Fruit fly (Drosophila melanogaster): ENCODE results near the gene PolrMT.
A peak's percentile ranks its signal among the peaks of the same experiment; 100 is the strongest.

PolrMT gene

DNA sequence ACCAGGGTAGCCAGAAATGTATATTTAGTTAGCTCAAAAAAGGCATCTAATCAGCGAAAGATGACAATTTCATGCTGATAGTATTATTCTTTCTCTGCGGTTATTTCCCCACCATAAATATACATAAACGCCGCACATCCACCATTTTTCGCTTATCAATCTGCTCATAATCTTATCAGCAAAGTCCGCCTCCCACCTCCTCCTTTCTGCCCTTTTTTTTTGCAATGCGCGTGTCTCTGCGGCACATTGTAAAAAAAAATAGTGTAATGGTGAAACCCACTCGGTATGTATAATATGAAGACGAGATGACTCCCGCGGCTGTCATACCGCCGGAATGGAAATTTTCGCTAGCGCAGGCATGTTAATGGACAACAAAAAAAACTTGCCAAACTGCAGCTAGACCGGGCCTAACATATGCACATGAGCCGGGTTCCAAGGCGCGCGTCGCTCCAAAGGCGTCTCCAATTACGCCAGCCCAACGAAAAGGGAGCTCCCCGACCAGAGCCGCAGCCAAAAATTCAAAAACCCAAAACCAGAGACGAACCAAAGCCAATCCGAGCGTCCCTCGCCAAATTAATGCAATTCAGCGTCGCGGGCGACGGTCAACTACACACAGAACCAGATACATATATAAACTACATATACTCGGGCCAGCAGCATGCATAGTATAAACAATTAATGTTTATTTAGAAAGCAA lies 12.2 kb upstream of the PolrMT start (continued):
- TF ChIP-seq trh (GFP tag; optimal IDR thresholded peaks at IDR 0.05) (no peak), CG14667 (GFP tag; IDR thresholded peaks at IDR 0.05) (no peak)

DNA sequence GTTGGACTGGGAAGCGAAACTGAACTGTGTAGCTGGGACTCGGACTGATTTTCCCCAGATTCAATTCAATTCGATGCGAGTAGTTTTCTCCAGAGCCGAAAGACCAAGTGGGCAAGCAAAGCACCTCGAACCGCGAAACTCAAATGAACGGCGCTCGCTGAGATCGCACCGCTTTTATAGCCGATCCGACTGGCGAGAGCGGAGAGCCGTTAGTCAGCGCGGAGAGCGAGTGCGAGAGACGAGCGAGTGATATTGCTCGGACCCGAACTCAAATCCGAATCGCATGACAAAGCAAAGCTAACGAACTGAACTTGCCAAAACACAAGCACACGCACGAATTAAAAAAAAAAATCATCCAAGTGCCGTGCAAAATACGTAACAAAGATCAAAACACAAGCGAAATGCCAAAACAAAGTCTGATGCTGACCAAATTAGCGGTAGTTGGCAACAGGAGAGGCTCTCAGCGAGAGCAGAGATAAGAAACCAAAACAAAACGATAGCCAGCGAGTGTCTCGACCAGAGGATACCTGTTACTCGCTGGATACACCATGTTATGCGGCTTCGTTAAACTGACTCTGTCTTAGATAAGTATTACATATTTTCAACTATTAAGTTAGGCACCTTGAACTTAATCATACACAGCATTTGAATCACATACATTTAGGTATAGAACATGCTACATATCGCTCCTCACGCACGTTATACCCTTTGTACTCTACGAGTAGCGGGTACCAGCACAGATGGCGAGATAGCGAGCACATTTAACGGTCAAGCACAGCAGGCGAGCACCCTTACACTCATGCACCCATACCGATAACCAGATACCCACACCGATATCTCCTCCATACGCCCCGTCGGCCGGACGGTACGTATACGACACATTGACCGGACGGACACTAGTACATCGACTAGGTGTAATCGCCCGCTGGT lies 11.0 kb upstream of the PolrMT start:
- TF ChIP-seq tap (tag; optimal IDR thresholded peaks at IDR 0.05) (peak; percentile 38), D (optimal IDR thresholded peaks at IDR 0.05) (no peak), D (GFP tag; optimal IDR thresholded peaks at IDR 0.05) (peak; percentile 32), dimm (GFP tag; IDR thresholded peaks at IDR 0.05) (no peak), CG13296 (GFP tag; optimal IDR thresholded peaks at IDR 0.05) (peak; percentile 50), pnt (GFP tag; optimal IDR thresholded peaks at IDR 0.05) (peak; percentile 19), gem (tag; optimal IDR thresholded peaks at IDR 0.05) (peak; percentile 84), dmrt99B (tag; optimal IDR thresholded peaks at IDR 0.05) (peak; percentile 70), CG17361 (GFP tag; IDR thresholded peaks at IDR 0.05) (peak; percentile 77), CG4404 (GFP tag; IDR thresholded peaks at IDR 0.05) (peak; percentile 66), H2.0 (GFP tag; IDR thresholded peaks at IDR 0.05) (peak; percentile 69; the same call in 1 of the 2 replicates), ttk (GFP tag; IDR thresholded peaks at IDR 0.05) (peak; percentile 30; the same call in 1 of the 2 replicates), cato (GFP tag; optimal IDR thresholded peaks at IDR 0.05; ENCODE audit: borderline replicate concordance) (peak; percentile 24), CG42726 (GFP tag; IDR thresholded peaks at IDR 0.05; ENCODE audit: partially characterized antibody) (peak; percentile 55; the same call in 1 of the 2 replicates), pho (GFP tag; optimal IDR thresholded peaks at IDR 0.05) (peak; percentile 77), CG10543 (GFP tag; optimal IDR thresholded peaks at IDR 0.05) (peak; percentile 59), CG10565 (GFP tag; optimal IDR thresholded peaks at IDR 0.05) (no peak), CG18619 (GFP tag; optimal IDR thresholded peaks at IDR 0.05) (peak; percentile 79), Rx (GFP tag; IDR thresholded peaks at IDR 0.05) (peak; percentile 50), fd64A (GFP tag; optimal IDR thresholded peaks at IDR 0.05) (no peak), sens (GFP tag) (peak; percentile 93), MTF-1 (GFP tag; optimal IDR thresholded peaks at IDR 0.05; ENCODE audit: borderline replicate concordance) (peak; percentile 48), Doc3 (GFP tag; IDR thresholded peaks at IDR 0.05; ENCODE audit: partially characterized antibody) (no peak; the same call in 2 of the 3 replicates), unpg (GFP tag; optimal IDR thresholded peaks at IDR 0.05) (peak; percentile 70), CG11723 (GFP tag; optimal IDR thresholded peaks at IDR 0.05) (no peak), CG18764 (GFP tag; optimal IDR thresholded peaks at IDR 0.05) (peak; percentile 3), hkb (optimal IDR thresholded peaks at IDR 0.05) (no peak), hkb (GFP tag; IDR thresholded peaks at IDR 0.05) (peak; percentile 80), ATbp (GFP tag; optimal IDR thresholded peaks at IDR 0.05) (peak; percentile 49), CG9215 (GFP tag; IDR thresholded peaks at IDR 0.05) (peak; percentile 74), CG10462 (GFP tag; optimal IDR thresholded peaks at IDR 0.05) (peak; percentile 26), Abd-B (GFP tag; optimal IDR thresholded peaks at IDR 0.05) (peak; percentile 40), org-1 (GFP tag; optimal IDR thresholded peaks at IDR 0.05) (peak; percentile 78), CG12299 (tag; optimal IDR thresholded peaks at IDR 0.05) (peak; percentile 17), GATAe (GFP tag; conservative IDR thresholded peaks at IDR 0.05) (peak; percentile 85), esg (GFP tag; conservative IDR thresholded peaks at IDR 0.05) (peak; percentile 59), kni (GFP tag; optimal IDR thresholded peaks at IDR 0.05) (no peak), ase (GFP tag; IDR thresholded peaks at IDR 0.05) (peak; percentile 55; the same call in 1 of the 3 replicates), CG31388 (GFP tag; optimal IDR thresholded peaks at IDR 0.05) (no peak), CG8478 (optimal IDR thresholded peaks at IDR 0.05) (no peak), Ets65A (GFP tag) (peak; percentile 81), ranshi (GFP tag; IDR thresholded peaks at IDR 0.05) (peak; percentile 79), Spps (tag; optimal IDR thresholded peaks at IDR 0.05) (no peak), CG13775 (GFP tag; optimal IDR thresholded peaks at IDR 0.05) (peak; percentile 72), Chrac-16 (GFP tag; optimal IDR thresholded peaks at IDR 0.05) (peak; percentile 67)
